Worm (Caenorhabditis elegans): ENCODE measurements around the gene Y37B11A.3.

Gene Y37B11A.3

DNA sequence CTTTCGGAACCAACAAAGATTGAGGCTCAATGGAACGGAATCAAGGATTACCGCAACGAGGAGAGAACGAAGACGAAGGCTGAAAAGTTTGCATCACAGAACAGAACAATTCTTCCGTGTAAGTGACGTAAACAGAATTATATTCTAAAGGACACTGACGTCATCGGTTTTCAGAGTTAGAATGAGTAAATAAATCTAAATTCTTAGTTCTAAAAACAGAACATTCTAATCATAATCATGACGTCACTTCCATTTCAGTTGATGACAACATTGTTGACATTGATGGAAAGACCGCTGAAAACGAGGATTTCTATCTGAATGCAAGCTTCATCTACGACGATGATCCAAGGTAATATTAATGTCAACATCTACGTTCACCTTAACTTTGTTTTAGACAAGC, 21.1 kb downstream of the Y37B11A.3 start:
- TF ChIP-seq sma-9 (GFP tag; optimal IDR thresholded peaks at IDR 0.05) (peak; percentile 14), sma-9 (tag; optimal IDR thresholded peaks at IDR 0.05) (no peak), ceh-16 (tag; optimal IDR thresholded peaks at IDR 0.05) (no peak), C34F6.9 (tag; optimal IDR thresholded peaks at IDR 0.05) (peak; percentile 1), aly-2 (tag; optimal IDR thresholded peaks at IDR 0.05) (no peak), nhr-23 (tag; optimal IDR thresholded peaks at IDR 0.05) (no peak), mdl-1 (tag; optimal IDR thresholded peaks at IDR 0.05) (no peak), mbf-1 (tag; optimal IDR thresholded peaks at IDR 0.05) (no peak), F13H6.1 (tag; optimal IDR thresholded peaks at IDR 0.05) (no peak), nhr-25 (tag; optimal IDR thresholded peaks at IDR 0.05) (no peak), unc-55 (GFP tag; optimal IDR thresholded peaks at IDR 0.05) (peak; percentile 49), ama-1 (optimal IDR thresholded peaks at IDR 0.05) (no peak), lsy-2 (tag; optimal IDR thresholded peaks at IDR 0.05) (peak in 1 of 2 experiments; percentile 32), blmp-1 (tag; optimal IDR thresholded peaks at IDR 0.05; ENCODE audit: insufficient read depth) (no peak), elt-1 (tag; optimal IDR thresholded peaks at IDR 0.05) (no peak), nhr-11 (tag; optimal IDR thresholded peaks at IDR 0.05) (no peak), R02D3.7 (tag; optimal IDR thresholded peaks at IDR 0.05) (no peak), nhr-21 (tag; optimal IDR thresholded peaks at IDR 0.05) (peak; percentile 22), nhr-6 (tag; optimal IDR thresholded peaks at IDR 0.05) (no peak), gmeb-1 (tag; optimal IDR thresholded peaks at IDR 0.05) (no peak)

DNA sequence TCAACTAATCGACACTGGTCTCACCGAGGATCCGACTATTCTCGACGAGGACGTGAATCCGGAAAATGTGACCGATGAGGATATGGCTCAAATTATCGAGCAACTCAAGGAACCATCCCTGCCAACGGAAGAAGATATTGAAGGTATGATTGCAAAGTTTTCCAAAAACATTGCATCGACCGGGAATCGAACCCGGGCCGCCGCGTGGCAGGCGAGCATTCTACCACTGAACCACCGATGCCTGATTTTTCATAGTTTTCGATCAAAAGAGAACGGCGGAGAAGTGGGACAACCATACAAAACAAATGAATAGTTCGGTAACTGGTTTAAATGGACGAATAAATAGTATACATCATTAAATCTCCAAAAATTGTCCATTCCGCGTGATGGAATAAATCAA, 23.2 kb downstream of the Y37B11A.3 start:
- TF ChIP-seq F13H6.1 (tag; optimal IDR thresholded peaks at IDR 0.05), result no peak
- TF ChIP-seq ceh-82 (tag; optimal IDR thresholded peaks at IDR 0.05), result no peak
- no peak for TF ChIP-seq gmeb-1 (tag; optimal IDR thresholded peaks at IDR 0.05)
- peak; percentile 2 for TF ChIP-seq sma-3 (GFP tag; optimal IDR thresholded peaks at IDR 0.05)
- no peak for TF ChIP-seq unc-39 (tag; optimal IDR thresholded peaks at IDR 0.05)
- TF ChIP-seq nhr-12 (tag; optimal IDR thresholded peaks at IDR 0.05), result no peak
- TF ChIP-seq ceh-16 (tag; optimal IDR thresholded peaks at IDR 0.05), result no peak
- TF ChIP-seq blmp-1 (tag; optimal IDR thresholded peaks at IDR 0.05; ENCODE audit: insufficient read depth), result no peak

DNA sequence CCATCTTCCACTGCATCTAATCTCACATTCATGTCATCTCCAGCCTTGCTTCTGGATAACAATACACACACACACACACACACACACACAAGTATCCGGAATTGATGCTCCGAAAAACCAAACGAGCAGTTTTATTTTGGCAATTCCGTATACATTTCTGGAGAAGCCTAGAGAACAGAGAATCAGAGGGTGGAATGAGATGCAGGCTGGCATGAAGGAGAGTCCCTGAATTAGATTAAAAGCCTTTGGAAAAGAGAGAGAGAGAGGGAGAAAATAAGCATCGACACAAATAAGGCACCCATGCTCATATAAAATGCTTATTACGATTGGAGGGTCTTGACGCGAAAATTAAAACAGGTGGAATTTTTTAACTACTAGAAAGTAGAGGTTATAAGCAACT, 24.4 kb downstream of the Y37B11A.3 start:
- TF ChIP-seq ZK546.5 (tag; optimal IDR thresholded peaks at IDR 0.05), result no peak
- TF ChIP-seq Y55F3AM.14 (GFP tag; optimal IDR thresholded peaks at IDR 0.05), result no peak
- no peak for TF ChIP-seq nhr-10 (tag; optimal IDR thresholded peaks at IDR 0.05)
- no peak for TF ChIP-seq lin-13 (GFP tag; optimal IDR thresholded peaks at IDR 0.05)
- no peak for TF ChIP-seq nhr-12 (tag; optimal IDR thresholded peaks at IDR 0.05)
- no peak for TF ChIP-seq R02D3.7 (tag; optimal IDR thresholded peaks at IDR 0.05)
- no peak for TF ChIP-seq fos-1 (tag; optimal IDR thresholded peaks at IDR 0.05)
- TF ChIP-seq nhr-23 (tag; optimal IDR thresholded peaks at IDR 0.05), result no peak
- TF ChIP-seq unc-62 (GFP tag; optimal IDR thresholded peaks at IDR 0.05), result no peak
- no peak for TF ChIP-seq ama-1 (optimal IDR thresholded peaks at IDR 0.05)
- peak; percentile 2 for TF ChIP-seq C34F6.9 (tag; optimal IDR thresholded peaks at IDR 0.05)
- TF ChIP-seq sem-4 (tag; optimal IDR thresholded peaks at IDR 0.05), result peak; percentile 36
- no peak for TF ChIP-seq ceh-82 (tag; optimal IDR thresholded peaks at IDR 0.05)
- TF ChIP-seq lin-39 (tag; optimal IDR thresholded peaks at IDR 0.05), result no peak
- TF ChIP-seq zag-1 (tag; optimal IDR thresholded peaks at IDR 0.05), result no peak
- TF ChIP-seq unc-55 (GFP tag; optimal IDR thresholded peaks at IDR 0.05), result peak; percentile 32
- TF ChIP-seq lin-11 (tag; optimal IDR thresholded peaks at IDR 0.05), result no peak
- TF ChIP-seq peb-1 (tag; optimal IDR thresholded peaks at IDR 0.05), result no peak
- TF ChIP-seq blmp-1 (tag; optimal IDR thresholded peaks at IDR 0.05; ENCODE audit: insufficient read depth), result no peak
- no peak for TF ChIP-seq alr-1 (tag; optimal IDR thresholded peaks at IDR 0.05)
- TF ChIP-seq elt-1 (tag; optimal IDR thresholded peaks at IDR 0.05), result no peak
- no peak for TF ChIP-seq nhr-11 (tag; optimal IDR thresholded peaks at IDR 0.05)
- TF ChIP-seq ceh-16 (tag; optimal IDR thresholded peaks at IDR 0.05), result no peak
- no peak for TF ChIP-seq ztf-11 (tag; optimal IDR thresholded peaks at IDR 0.05)
- no peak for TF ChIP-seq egl-27 (tag; optimal IDR thresholded peaks at IDR 0.05)
- no peak for TF ChIP-seq elt-3 (tag; optimal IDR thresholded peaks at IDR 0.05)

Measured in whole organism, L2 larva.